Worm (Caenorhabditis elegans) whole organism, young adult: ENCODE data around the gene Y47D7A.15.

Experiments
- F22D6.2 ChIP-seq: sonication (generic microtip); optimal IDR thresholded peaks from 2 replicates; lab custom pipeline; 2016; ENCODE audit warnings: mild to moderate bottlenecking, missing genetic modification characterization, missing compliant biosample characterization
- F52B5.7 ChIP-seq: sonication (generic microtip); optimal IDR thresholded peaks from 2 replicates; lab custom pipeline; 2016; ENCODE audit warnings: mild to moderate bottlenecking, missing genetic modification characterization, missing compliant biosample characterization
- K12H6.12 ChIP-seq: fragments of 200-800 bp; sonication (Bioruptor generic); optimal IDR thresholded peaks from 2 replicates; lab custom pipeline; 2018; ENCODE audit warnings: mild to moderate bottlenecking, missing genetic modification characterization, missing compliant biosample characterization
- Y53G8AR.9 ChIP-seq: fragments of 200-800 bp; sonication (Bioruptor generic); conservative IDR thresholded peaks from 2 replicates; pipeline ENCODE4 v1.3.6; 2022; ENCODE audit warnings: missing genetic modification reagents, missing genetic modification characterization, missing compliant biosample characterization
- aptf-2 ChIP-seq: fragments of 200-800 bp; sonication (Bioruptor generic); conservative IDR thresholded peaks from 2 replicates; pipeline ENCODE4 v1.3.6; 2022; ENCODE audit warnings: missing genetic modification reagents, missing genetic modification characterization, missing compliant biosample characterization
- atf-7 ChIP-seq: sonication (generic microtip); optimal IDR thresholded peaks from 2 replicates; lab custom pipeline; 2017; ENCODE audit warnings: mild to moderate bottlenecking, missing genetic modification characterization, missing compliant biosample characterization
- ccch-3 ChIP-seq: fragments of 200-800 bp; sonication (Bioruptor generic); optimal IDR thresholded peaks from 2 replicates; lab custom pipeline; 2018; ENCODE audit warnings: mild to moderate bottlenecking, missing genetic modification characterization, missing compliant biosample characterization
- cebp-1 ChIP-seq, 2 experiments: fragments of 200-800 bp in 1 of 2; sonication (Bioruptor generic) in 1 of 2; sonication (generic microtip) in 1 of 2; IDR thresholded peaks in 1 of 2; optimal IDR thresholded peaks in 1 of 2; 2 replicates each; pipeline versions ENCODE4 v1.3.6 to Lab custom; 2017 to 2022; ENCODE audit warnings: missing compliant biosample characterization in 2 of 2, missing genetic modification characterization in 2 of 2, mild to moderate bottlenecking in 1 of 2, missing genetic modification reagents in 1 of 2, moderate library complexity in 1 of 2
- ceh-91 ChIP-seq: fragments of 200-800 bp; sonication (Bioruptor generic); IDR thresholded peaks from 2 replicates; pipeline ENCODE4 v1.3.6; 2022; ENCODE audit warnings: missing genetic modification reagents, missing genetic modification characterization, missing compliant biosample characterization
- chd-7 ChIP-seq: sonication (generic microtip); optimal IDR thresholded peaks from 2 replicates; lab custom pipeline; 2016; ENCODE audit warnings: mild to moderate bottlenecking, missing genetic modification characterization, moderate library complexity, missing compliant biosample characterization
- dox-1 ChIP-seq: fragments of 200-800 bp; sonication (Bioruptor generic); IDR thresholded peaks from 2 replicates; pipeline ENCODE4 v1.3.6; 2022; ENCODE audit warnings: missing genetic modification reagents, missing genetic modification characterization, missing compliant biosample characterization
- efl-1 ChIP-seq: fragments of 150-350 bp; optimal IDR thresholded peaks from 2 replicates; lab custom pipeline; 2014; ENCODE audit warnings: missing biosample characterization, missing genetic modification reagents, missing genetic modification characterization
- egl-18 ChIP-seq: fragments of 200-800 bp; sonication (Bioruptor generic); IDR thresholded peaks from 2 replicates; pipeline ENCODE4 v1.3.6; 2022; ENCODE audit warnings: missing genetic modification reagents, missing genetic modification characterization, missing compliant biosample characterization
- ekl-4 ChIP-seq: fragments of 200-800 bp; sonication (Bioruptor generic); IDR thresholded peaks from 2 replicates; pipeline ENCODE4 v1.3.6; 2022; ENCODE audit warnings: missing genetic modification reagents, missing genetic modification characterization, missing compliant biosample characterization
- him-1 ChIP-seq: sonication (generic microtip); optimal IDR thresholded peaks from 2 replicates; lab custom pipeline; 2016; ENCODE audit warnings: missing genotype, missing genetic modification reagents, missing genetic modification characterization, missing compliant biosample characterization
- hlh-12 ChIP-seq: sonication (generic microtip); optimal IDR thresholded peaks from 2 replicates; lab custom pipeline; 2016; ENCODE audit warnings: missing genetic modification characterization, missing compliant biosample characterization
- hlh-26 ChIP-seq: fragments of 200-800 bp; sonication (Bioruptor generic); conservative IDR thresholded peaks from 2 replicates; pipeline ENCODE4 v1.3.6; 2022; ENCODE audit warnings: missing genetic modification reagents, missing genetic modification characterization, missing compliant biosample characterization
- hmg-1.2 ChIP-seq: fragments of 200-800 bp; sonication (Bioruptor generic); IDR thresholded peaks from 2 replicates; pipeline ENCODE4 v1.3.6; 2022; ENCODE audit warnings: missing genetic modification reagents, missing genetic modification characterization, missing compliant biosample characterization
- hrde-1 ChIP-seq: sonication (generic microtip); optimal IDR thresholded peaks from 2 replicates; lab custom pipeline; 2016; ENCODE audit warnings: missing genetic modification characterization, mild to moderate bottlenecking, missing compliant biosample characterization, moderate library complexity, missing genotype, missing genetic modification reagents, borderline replicate concordance
- hsf-1 ChIP-seq: fragments of 200-800 bp; sonication (Bioruptor generic); IDR thresholded peaks from 2 replicates; pipeline ENCODE4 v1.3.6; 2022; ENCODE audit warnings: missing genetic modification reagents, missing genetic modification characterization, missing compliant biosample characterization
- madf-6 ChIP-seq: fragments of 200-800 bp; sonication (Bioruptor generic); IDR thresholded peaks from 2 replicates; pipeline ENCODE4 v1.3.6; 2022; ENCODE audit warnings: missing genetic modification reagents, missing genetic modification characterization, missing compliant biosample characterization
- nfya-2 ChIP-seq: fragments of 200-800 bp; sonication (Bioruptor generic); IDR thresholded peaks from 2 replicates; pipeline ENCODE4 v1.3.6; 2022; ENCODE audit warnings: missing genetic modification reagents, missing genetic modification characterization, missing compliant biosample characterization
- nhr-179 ChIP-seq: sonication (generic microtip); optimal IDR thresholded peaks from 2 replicates; lab custom pipeline; 2016; ENCODE audit warnings: mild to moderate bottlenecking, missing genetic modification characterization, missing compliant biosample characterization
- nhr-80 ChIP-seq: sonication (generic microtip); optimal IDR thresholded peaks from 2 replicates; lab custom pipeline; 2016; ENCODE audit warnings: missing genetic modification characterization, missing compliant biosample characterization
- pha-4 ChIP-seq: fragments of 150-350 bp; sonication (generic microtip); optimal IDR thresholded peaks from 2 replicates; lab custom pipeline; 2014; ENCODE audit warnings: missing biosample characterization, missing genetic modification reagents, missing genetic modification characterization
- rcor-1 ChIP-seq: fragments of 200-800 bp; sonication (Bioruptor generic); IDR thresholded peaks from 2 replicates; pipeline ENCODE4 v1.3.6; 2022; ENCODE audit warnings: missing genetic modification reagents, missing genetic modification characterization, missing compliant biosample characterization
- rec-8 ChIP-seq, 2 experiments: sonication (generic microtip); optimal IDR thresholded peaks; 2 replicates each; lab custom pipeline; 2016; ENCODE audit warnings: mild to moderate bottlenecking in 2 of 2, missing genetic modification characterization in 2 of 2, missing genetic modification reagents in 2 of 2, missing genotype in 2 of 2, missing biosample characterization in 1 of 2, missing compliant biosample characterization in 1 of 2, moderate library complexity in 1 of 2
- rpc-1 ChIP-seq, 2 experiments: fragments of 150-350 bp in 1 of 2; sonication (generic microtip) in 1 of 2; optimal IDR thresholded peaks; 2 replicates each; lab custom pipeline; 2014 to 2018; ENCODE audit warnings: missing biosample characterization in 1 of 2, missing genetic modification characterization in 1 of 2, missing genetic modification reagents in 1 of 2, missing genotype in 1 of 2
- sdz-38 ChIP-seq: sonication (generic microtip); optimal IDR thresholded peaks from 2 replicates; lab custom pipeline; 2016; ENCODE audit warnings: missing genotype, missing genetic modification characterization, missing compliant biosample characterization
- sea-2 ChIP-seq: fragments of 200-800 bp; sonication (Bioruptor generic); IDR thresholded peaks from 2 replicates; pipeline ENCODE4 v1.3.6; 2022; ENCODE audit warnings: missing genetic modification characterization, missing compliant biosample characterization
- somi-1 ChIP-seq: fragments of 200-800 bp; sonication (Bioruptor generic); optimal IDR thresholded peaks from 2 replicates; lab custom pipeline; 2018; ENCODE audit warnings: mild to moderate bottlenecking, missing genetic modification characterization, missing compliant biosample characterization
- tbx-9 ChIP-seq: sonication (generic microtip); optimal IDR thresholded peaks from 2 replicates; lab custom pipeline; 2016; ENCODE audit warnings: borderline replicate concordance, missing genetic modification characterization, inconsistent platforms, missing compliant biosample characterization
- zfh-2 ChIP-seq: fragments of 200-800 bp; sonication (Bioruptor generic); conservative IDR thresholded peaks from 2 replicates; pipeline ENCODE4 v1.3.6; 2022; ENCODE audit warnings: missing genetic modification reagents, missing genetic modification characterization, missing compliant biosample characterization
- ztf-22 ChIP-seq: fragments of 200-800 bp; sonication (Bioruptor generic); optimal IDR thresholded peaks from 2 replicates; lab custom pipeline; 2018; ENCODE audit warnings: mild to moderate bottlenecking, missing genetic modification characterization, moderate library complexity, missing compliant biosample characterization
- ztf-6 ChIP-seq: fragments of 200-800 bp; sonication (Bioruptor generic); IDR thresholded peaks from 2 replicates; pipeline ENCODE4 v1.3.6; 2022; ENCODE audit warnings: missing genetic modification reagents, missing genetic modification characterization, missing compliant biosample characterization

Y47D7A.15 gene

DNA sequence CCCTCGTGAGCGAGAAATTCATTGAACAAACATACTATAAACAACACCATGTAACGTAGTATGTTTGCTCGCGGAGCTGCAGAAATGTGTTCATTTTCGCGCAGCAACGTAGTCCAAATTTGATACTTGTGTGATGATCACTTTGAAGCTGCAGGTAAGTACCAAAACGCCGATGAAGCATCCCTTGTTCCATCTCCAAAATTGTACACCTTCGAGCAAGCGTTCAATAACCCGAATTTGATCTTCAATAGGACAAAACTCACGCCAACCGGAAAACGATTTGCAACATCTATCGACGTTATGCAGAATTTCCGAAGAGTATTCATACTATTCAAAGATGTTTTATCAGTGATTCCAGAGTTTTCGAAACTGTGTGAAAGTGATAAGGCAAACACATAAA is 22.3 kb downstream of the Y47D7A.15 start, which contains the start of gene Y47D7A.3:
TSS of gene Y47D7A.3 (plus strand) at position 301 of the 400 bp plus-strand sequence.
- TF ChIP-seq ceh-91 (GFP tag; lab: Robert Waterston, UW) (no peak), him-1 (tag; lab: Kevin White, UChicago) (no peak), K12H6.12 (tag; lab: Kevin White, UChicago) (no peak), hsf-1 (GFP tag; lab: Robert Waterston, UW) (no peak), rpc-1 (optimal IDR thresholded peaks at IDR 0.05; lab: Kevin White, UChicago) (no peak), rpc-1 (tag; optimal IDR thresholded peaks at IDR 0.05; lab: Kevin White, UChicago) (no peak), madf-6 (no peak), Y53G8AR.9 (GFP tag; lab: Robert Waterston, UW) (no peak), F22D6.2 (tag; lab: Kevin White, UChicago) (no peak), nhr-179 (tag; lab: Kevin White, UChicago) (no peak), egl-18 (no peak), somi-1 (GFP tag; lab: Kevin White, UChicago) (no peak)

DNA sequence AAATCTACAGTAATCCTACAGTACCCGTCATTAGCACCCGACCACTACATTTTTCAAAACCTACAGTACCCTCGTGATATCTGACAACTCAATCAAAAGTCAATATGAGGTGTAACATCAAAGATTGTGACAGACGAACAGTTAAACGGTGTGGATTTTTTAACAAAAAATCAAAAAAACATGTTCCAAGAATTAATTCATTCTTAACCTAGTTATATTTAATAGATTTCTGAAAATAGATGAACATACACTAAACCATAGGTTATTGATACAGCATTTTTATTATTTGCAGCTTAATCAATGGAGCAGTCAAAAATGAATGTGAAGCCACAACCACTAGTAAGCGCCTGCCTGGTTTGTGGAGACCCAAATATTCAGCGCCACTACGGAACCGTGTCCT is 25.5 kb downstream of the Y47D7A.15 start, which contains the start of gene nhr-118:
TSS of gene nhr-118 (plus strand) at position 301 of the 400 bp plus-strand sequence.
- TF ChIP-seq nfya-2 (GFP tag; lab: Robert Waterston, UW) (no peak), ccch-3 (no peak), atf-7 (tag; lab: Kevin White, UChicago) (no peak), hlh-26 (GFP tag; lab: Robert Waterston, UW) (no peak), F52B5.7 (tag; lab: Kevin White, UChicago) (no peak)

- TF ChIP-seq F52B5.7 (tag; lab: Kevin White, UChicago) (no peak), hlh-12 (tag; lab: Kevin White, UChicago) (no peak), dox-1 (GFP tag; lab: Robert Waterston, UW) (no peak), pha-4 (no peak), ccch-3 (no peak), nhr-80 (tag; lab: Kevin White, UChicago) (no peak), hrde-1 (no peak), ztf-6 (GFP tag; lab: Robert Waterston, UW) (no peak), ekl-4 (no peak), rcor-1 (GFP tag; lab: Robert Waterston, UW) (no peak), K12H6.12 (tag; lab: Kevin White, UChicago) (no peak), tbx-9 (tag; lab: Kevin White, UChicago) (no peak), chd-7 (tag; lab: Kevin White, UChicago) (no peak), F22D6.2 (tag; lab: Kevin White, UChicago) (no peak), ztf-22 (GFP tag; lab: Kevin White, UChicago) (no peak), hmg-1.2 (no peak), rec-8 (tag; optimal IDR thresholded peaks at IDR 0.05; lab: Kevin White, UChicago) (no peak), zfh-2 (GFP tag; lab: Robert Waterston, UW) (no peak)
Measured at ce11 chrV:4401865-4402264, 31.1 kb downstream of the Y47D7A.15 start, which contains the start of gene F13A2.5. Gene F13A2.5, minus strand, starts transcription at chrV:4401965.

DNA sequence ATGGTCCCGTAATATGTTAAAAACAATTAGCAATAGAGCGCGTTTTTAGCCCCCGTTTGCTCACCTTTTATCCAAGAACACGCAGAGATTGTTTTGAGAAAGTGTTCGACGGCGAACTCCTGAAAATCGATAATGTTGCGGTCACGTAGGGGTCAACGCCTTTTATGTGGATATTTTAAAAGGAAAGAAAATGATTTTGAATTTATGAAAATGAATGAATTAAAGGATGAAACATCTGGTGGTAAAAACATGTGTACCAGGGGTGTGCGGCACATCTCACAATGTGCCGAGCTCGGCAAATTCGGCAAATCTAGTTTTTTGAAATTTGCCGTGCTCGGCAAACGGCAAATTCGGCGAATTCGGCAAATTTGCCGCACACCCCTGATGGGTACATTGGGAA is 32.9 kb downstream of the Y47D7A.15 start, which contains the start of gene F13A2.4:
TSS of gene F13A2.4 (minus strand) at position 101 of the 400 bp plus-strand sequence.
- TF ChIP-seq zfh-2 (GFP tag; lab: Robert Waterston, UW) (no peak), sea-2 (no peak), efl-1 (GFP tag; lab: Kevin White, UChicago) (no peak), aptf-2 (GFP tag; lab: Robert Waterston, UW) (no peak), sdz-38 (tag; lab: Kevin White, UChicago) (no peak), cebp-1 (GFP tag; IDR thresholded peaks at IDR 0.05; lab: Robert Waterston, UW) (no peak), cebp-1 (tag; optimal IDR thresholded peaks at IDR 0.05; lab: Kevin White, UChicago) (no peak)
